Fruit fly (Drosophila melanogaster) whole organism, embryonic: Measurements from ENCODE around the gene CHES-1-like.
A peak's percentile ranks its signal among the peaks of the same experiment; 100 is the strongest.

Experiments used
- Ada2b ChIP-seq: fragments of 200-800 bp; sonication (Bioruptor generic); IDR thresholded peaks from 2 replicates; pipeline ENCODE4 v1.3.6; 2022; ENCODE audit warnings: missing biosample characterization, missing genetic modification characterization
- CG10209 ChIP-seq: fragments of 200-800 bp; sonication (Bioruptor generic); optimal IDR thresholded peaks from 3 replicates; lab custom pipeline; 2017; ENCODE audit warnings: missing biosample characterization, mild to moderate bottlenecking, missing genetic modification characterization, missing genetic modification reagents
- CG11456 ChIP-seq: fragments of 200-800 bp; sonication (Bioruptor generic); IDR thresholded peaks from 3 replicates; pipeline ENCODE4 v1.3.6; 2022; ENCODE audit warnings: missing biosample characterization, missing genetic modification characterization
- CG11696 ChIP-seq: fragments of 200-800 bp; sonication (Bioruptor generic); IDR thresholded peaks from 2 replicates; pipeline ENCODE4 v1.3.6; 2022; ENCODE audit warnings: missing biosample characterization, missing genetic modification characterization
- CG14710 ChIP-seq: fragments of 200-800 bp; sonication (Bioruptor generic); optimal IDR thresholded peaks from 3 replicates; lab custom pipeline; 2019; ENCODE audit warnings: missing biosample characterization, mild to moderate bottlenecking, missing genetic modification characterization, moderate library complexity
- CG17359 ChIP-seq: fragments of 200-800 bp; sonication (Bioruptor generic); optimal IDR thresholded peaks from 3 replicates; lab custom pipeline; 2018; ENCODE audit warnings: missing biosample characterization, mild to moderate bottlenecking, missing genetic modification characterization, moderate library complexity
- CG17361 ChIP-seq: fragments of 200-800 bp; sonication (Bioruptor generic); IDR thresholded peaks from 3 replicates; pipeline ENCODE4 v1.3.6; 2022; ENCODE audit warnings: missing biosample characterization, missing genetic modification characterization
- CG17385 ChIP-seq: fragments of 200-800 bp; sonication (Bioruptor generic); optimal IDR thresholded peaks from 3 replicates; lab custom pipeline; 2018; ENCODE audit warnings: missing biosample characterization, mild to moderate bottlenecking, missing genetic modification characterization
- CG18599 ChIP-seq: fragments of 200-800 bp; sonication (Bioruptor generic); optimal IDR thresholded peaks from 3 replicates; lab custom pipeline; 2017; ENCODE audit warnings: missing biosample characterization, missing genetic modification characterization, mild to moderate bottlenecking, moderate library complexity, missing genetic modification reagents
- CG32532 ChIP-seq: fragments of 200-800 bp; sonication (Bioruptor generic); IDR thresholded peaks from 2 replicates; pipeline ENCODE4 v1.3.6; 2022; ENCODE audit warnings: missing biosample characterization, missing genetic modification characterization
- CG3995 ChIP-seq: fragments of 200-800 bp; sonication (Bioruptor generic); optimal IDR thresholded peaks from 3 replicates; lab custom pipeline; 2016; ENCODE audit warnings: missing biosample characterization, missing genetic modification characterization
- CG4282 ChIP-seq: fragments of 200-800 bp; sonication (Bioruptor generic); optimal IDR thresholded peaks from 2 replicates; lab custom pipeline; 2016; ENCODE audit warnings: missing biosample characterization, missing genetic modification characterization
- CG4404 ChIP-seq: fragments of 200-800 bp; sonication (Bioruptor generic); IDR thresholded peaks from 2 replicates; pipeline ENCODE4 v1.3.6; 2022; ENCODE audit warnings: missing biosample characterization, missing genetic modification characterization
- CG4854 ChIP-seq: fragments of 200-800 bp; sonication (Bioruptor generic); optimal IDR thresholded peaks from 2 replicates; lab custom pipeline; 2016; ENCODE audit warnings: missing biosample characterization, missing genetic modification characterization, inconsistent platforms
- CG5953 ChIP-seq: fragments of 200-800 bp; sonication (Bioruptor generic); IDR thresholded peaks from 2 replicates; pipeline ENCODE4 v1.3.6; 2022; ENCODE audit warnings: missing biosample characterization, missing genetic modification characterization
- CG6175 ChIP-seq: fragments of 200-800 bp; sonication (Bioruptor generic); IDR thresholded peaks from 3 replicates; pipeline ENCODE4 v1.3.6; 2022; ENCODE audit warnings: missing biosample characterization, missing genetic modification characterization
- CG6765 ChIP-seq: fragments of 200-800 bp; sonication (Bioruptor generic); optimal IDR thresholded peaks from 3 replicates; lab custom pipeline; 2017; ENCODE audit warnings: missing biosample characterization, mild to moderate bottlenecking, missing genetic modification characterization
- CG6791 ChIP-seq: fragments of 200-800 bp; sonication (Bioruptor generic); IDR thresholded peaks from 3 replicates; pipeline ENCODE4 v1.3.6; 2022; ENCODE audit warnings: missing biosample characterization, missing genetic modification characterization; ENCODE audit not compliant: partially characterized antibody
- CG7372 ChIP-seq: fragments of 200-800 bp; sonication (Bioruptor generic); IDR thresholded peaks from 2 replicates; pipeline ENCODE4 v1.3.6; 2022; ENCODE audit warnings: missing biosample characterization, missing genetic modification characterization
- CG7839 ChIP-seq: fragments of 200-800 bp; sonication (Bioruptor generic); optimal IDR thresholded peaks from 3 replicates; lab custom pipeline; 2018; ENCODE audit warnings: missing biosample characterization, mild to moderate bottlenecking, missing genetic modification characterization, moderate library complexity
- CG9727 ChIP-seq: fragments of 200-800 bp; sonication (Bioruptor generic); optimal IDR thresholded peaks from 3 replicates; lab custom pipeline; 2017; ENCODE audit warnings: missing biosample characterization, mild to moderate bottlenecking, missing genetic modification characterization
- Ets65A ChIP-seq: fragments of 200-800 bp; sonication (Bioruptor generic); peaks from one replicate; lab custom pipeline; 2016; ENCODE audit warnings: missing biosample characterization, missing genetic modification characterization
- HHEX ChIP-seq: fragments of 200-800 bp; sonication (Bioruptor generic); optimal IDR thresholded peaks from 3 replicates; lab custom pipeline; 2017; ENCODE audit warnings: missing biosample characterization, mild to moderate bottlenecking, missing genetic modification characterization, missing genetic modification reagents
- HLH4C ChIP-seq: fragments of 200-800 bp; sonication (Bioruptor generic); IDR thresholded peaks from 3 replicates; pipeline ENCODE4 v1.3.6; 2022; ENCODE audit warnings: missing biosample characterization, missing genetic modification characterization; ENCODE audit not compliant: partially characterized antibody
- HmgD ChIP-seq: fragments of 200-800 bp; sonication (Bioruptor generic); optimal IDR thresholded peaks from 3 replicates; lab custom pipeline; 2016; ENCODE audit warnings: missing biosample characterization, missing genetic modification characterization
- Nf-YA ChIP-seq: fragments of 200-800 bp; sonication (Bioruptor generic); IDR thresholded peaks from 2 replicates; pipeline ENCODE4 v1.3.6; 2022; ENCODE audit warnings: missing biosample characterization, missing genetic modification characterization
- Oaz ChIP-seq: fragments of 200-800 bp; sonication (Bioruptor generic); IDR thresholded peaks from 2 replicates; pipeline ENCODE4 v1.3.6; 2022; ENCODE audit warnings: missing biosample characterization, missing genetic modification characterization
- Stat92E ChIP-seq, 3 experiments: fragments of >200 bp in 2 of 3; fragments of 200-800 bp in 1 of 3; sonication (Bioruptor generic) in 1 of 3; optimal IDR thresholded peaks; 2 replicates each; lab custom pipeline; 2017 to 2019; ENCODE audit warnings: missing biosample characterization in 3 of 3, missing genetic modification characterization in 3 of 3, mild to moderate bottlenecking in 1 of 3, moderate library complexity in 1 of 3
- ap ChIP-seq: fragments of 200-800 bp; sonication (Bioruptor generic); IDR thresholded peaks from 2 replicates; pipeline ENCODE4 v1.3.6; 2022; ENCODE audit warnings: missing biosample characterization, missing genetic modification characterization
- chif ChIP-seq, 2 experiments: fragments of 200-800 bp; sonication (Bioruptor generic); optimal IDR thresholded peaks; 3 replicates each; lab custom pipeline; 2016; ENCODE audit warnings: missing biosample characterization in 2 of 2, missing genetic modification characterization in 2 of 2
- ci ChIP-seq: fragments of 200-800 bp; sonication (Bioruptor generic); IDR thresholded peaks from 3 replicates; pipeline ENCODE4 v1.3.6; 2022; ENCODE audit warnings: missing biosample characterization, missing genetic modification characterization
- croc ChIP-seq: fragments of 200-800 bp; sonication (Bioruptor generic); conservative IDR thresholded peaks from 3 replicates; pipeline ENCODE4 v1.3.6; 2022; ENCODE audit warnings: missing biosample characterization, missing genetic modification characterization
- cwo ChIP-seq: fragments of 200-800 bp; sonication (Bioruptor generic); optimal IDR thresholded peaks from 3 replicates; lab custom pipeline; 2017; ENCODE audit warnings: missing biosample characterization, missing genetic modification characterization, mild to moderate bottlenecking, moderate library complexity, missing genetic modification reagents
- disco-r ChIP-seq: fragments of 200-800 bp; sonication (Bioruptor generic); optimal IDR thresholded peaks from 2 replicates; lab custom pipeline; 2016; ENCODE audit warnings: missing biosample characterization, missing genetic modification characterization
- dpn ChIP-seq, 2 experiments: fragments of 200-800 bp; sonication (Bioruptor generic); optimal IDR thresholded peaks; 3 replicates each; lab custom pipeline; 2016; ENCODE audit warnings: missing biosample characterization in 2 of 2, missing genetic modification characterization in 2 of 2
- ewg ChIP-seq: fragments of 200-800 bp; sonication (Bioruptor generic); optimal IDR thresholded peaks from 3 replicates; lab custom pipeline; 2017; ENCODE audit warnings: mild to moderate bottlenecking, missing biosample characterization, missing genetic modification reagents, missing genetic modification characterization
- gro ChIP-seq: fragments of 200-800 bp; sonication (Bioruptor generic); optimal IDR thresholded peaks from 2 replicates; lab custom pipeline; 2016; ENCODE audit warnings: missing biosample characterization, missing genetic modification characterization
- gsb ChIP-seq: fragments of 200-800 bp; sonication (Bioruptor generic); IDR thresholded peaks from 2 replicates; pipeline ENCODE4 v1.3.6; 2022; ENCODE audit warnings: missing biosample characterization, missing genetic modification characterization
- hth ChIP-seq: fragments of >200 bp; optimal IDR thresholded peaks from 2 replicates; lab custom pipeline; 2017; ENCODE audit warnings: inconsistent platforms
- odd ChIP-seq: fragments of 200-800 bp; sonication (Bioruptor generic); optimal IDR thresholded peaks from 2 replicates; lab custom pipeline; 2017; ENCODE audit warnings: missing biosample characterization, mild to moderate bottlenecking, missing genetic modification characterization
- org-1 ChIP-seq: fragments of 200-800 bp; sonication (Bioruptor generic); optimal IDR thresholded peaks from 2 replicates; lab custom pipeline; 2017; ENCODE audit warnings: missing biosample characterization, missing genetic modification characterization
- pfk ChIP-seq: fragments of 200-800 bp; sonication (Bioruptor generic); optimal IDR thresholded peaks from 2 replicates; lab custom pipeline; 2018; ENCODE audit warnings: missing biosample characterization, mild to moderate bottlenecking, missing genetic modification characterization, moderate library complexity
- phol ChIP-seq: fragments of 200-800 bp; sonication (Bioruptor generic); optimal IDR thresholded peaks from 3 replicates; lab custom pipeline; 2018; ENCODE audit warnings: missing biosample characterization, mild to moderate bottlenecking, missing genetic modification characterization, moderate library complexity
- sd ChIP-seq: fragments of 200-800 bp; sonication (Bioruptor generic); optimal IDR thresholded peaks from 3 replicates; lab custom pipeline; 2018; ENCODE audit warnings: missing biosample characterization, mild to moderate bottlenecking, missing genetic modification characterization, moderate library complexity
- trem ChIP-seq: fragments of 200-800 bp; optimal IDR thresholded peaks from 3 replicates; lab custom pipeline; 2019; ENCODE audit warnings: missing biosample characterization, mild to moderate bottlenecking, missing genetic modification characterization, moderate library complexity
- tup ChIP-seq: fragments of 200-800 bp; sonication (Bioruptor generic); optimal IDR thresholded peaks from 2 replicates; lab custom pipeline; 2016; ENCODE audit warnings: missing biosample characterization, mild to moderate bottlenecking, missing genetic modification characterization, moderate library complexity
- twi ChIP-seq: fragments of 200-800 bp; optimal IDR thresholded peaks from 2 replicates; lab custom pipeline; 2019; ENCODE audit warnings: missing biosample characterization, mild to moderate bottlenecking, missing genetic modification characterization, moderate library complexity
- usp ChIP-seq: fragments of >200 bp; optimal IDR thresholded peaks from 2 replicates; lab custom pipeline; 2017; ENCODE audit warnings: missing biosample characterization, missing genetic modification characterization
- vvl ChIP-seq: fragments of 200-800 bp; sonication (Bioruptor generic); IDR thresholded peaks from 2 replicates; pipeline ENCODE4 v1.3.6; 2022; ENCODE audit warnings: missing biosample characterization, missing genetic modification characterization

The CHES-1-like gene

DNA sequence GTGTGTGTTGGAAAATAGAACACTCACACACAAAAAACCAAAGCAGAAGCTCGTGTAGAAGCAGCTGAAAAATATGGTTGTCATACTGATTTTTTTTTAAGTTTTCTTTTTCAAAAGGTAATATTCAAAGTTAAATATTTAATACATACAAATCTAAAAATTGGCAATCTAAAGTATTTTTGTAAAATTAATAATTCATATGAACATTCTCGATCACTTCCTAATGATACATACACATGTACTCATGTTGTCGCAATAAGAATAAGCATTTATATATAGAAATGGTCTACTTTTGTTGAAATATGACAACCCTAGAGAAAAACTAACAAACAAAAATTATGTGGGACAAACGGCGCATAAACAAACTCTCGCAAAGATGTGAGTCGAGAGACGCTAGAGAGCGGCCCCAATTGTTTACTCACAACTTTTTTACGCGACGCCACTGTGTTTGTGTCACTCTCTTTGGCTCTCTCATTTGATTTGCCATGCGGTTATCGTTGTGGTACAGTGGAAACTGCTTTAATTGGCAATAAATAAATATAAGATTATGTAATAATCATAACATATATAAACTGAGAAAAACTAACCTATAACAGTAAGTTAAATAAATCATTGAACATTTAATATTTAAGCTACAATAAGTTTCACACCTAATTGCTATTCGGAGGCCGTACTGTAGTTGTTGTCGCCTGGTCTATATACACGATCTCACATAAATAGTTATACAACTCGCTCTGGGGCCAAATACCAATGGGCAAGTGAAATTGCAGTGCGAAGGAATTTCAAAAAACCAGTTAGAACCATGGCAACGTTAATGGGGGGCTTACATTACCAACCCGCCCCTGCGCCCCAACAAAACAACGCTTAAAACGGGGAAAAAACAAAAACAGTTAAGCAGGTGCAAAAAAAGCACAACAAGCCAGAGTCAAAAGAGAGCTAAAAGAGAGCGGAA lies 2.5 kb downstream of the CHES-1-like start (continued):
- TF ChIP-seq Ada2b (peak; percentile 99), CG7839 (tag; lab: Kevin White, UChicago) (peak; percentile 99), CG4282 (GFP tag; lab: Kevin White, UChicago) (no peak), CG9727 (GFP tag; lab: Kevin White, UChicago) (peak; percentile 97), vvl (GFP tag; lab: Robert Waterston, UW) (peak; percentile 99), CG5953 (GFP tag; lab: Robert Waterston, UW) (peak; percentile 98), CG18599 (GFP tag; lab: Kevin White, UChicago) (peak; percentile 99), org-1 (peak; percentile 96), CG3995 (GFP tag; lab: Kevin White, UChicago) (peak; percentile 77), Nf-YA (GFP tag; lab: Robert Waterston, UW) (peak; percentile 97), ci (peak; percentile 99), trem (tag; lab: Kevin White, UChicago) (peak; percentile 94), sd (tag; lab: Kevin White, UChicago) (peak; percentile 94), CG17359 (tag; lab: Kevin White, UChicago) (peak; percentile 99), odd (GFP tag; lab: Kevin White, UChicago) (peak; percentile 97), CG17385 (GFP tag; lab: Kevin White, UChicago) (peak; percentile 98), CG14710 (tag; lab: Kevin White, UChicago) (peak; percentile 95), CG11456 (peak; percentile 98), ewg (peak; percentile 91), CG11696 (GFP tag; lab: Robert Waterston, UW) (peak; percentile 94), HLH4C (GFP tag; lab: Robert Waterston, UW) (no peak), Stat92E (GFP tag; optimal IDR thresholded peaks at IDR 0.05; lab: Kevin White, UChicago) (peak in 1 of 3 experiments; percentile 88), CG10209 (GFP tag; lab: Kevin White, UChicago) (peak; percentile 96), disco-r (GFP tag; lab: Kevin White, UChicago) (no peak), HmgD (GFP tag; lab: Kevin White, UChicago) (no peak), twi (peak; percentile 96), hth (lab: Kevin White, UChicago) (no peak), CG7372 (GFP tag; lab: Robert Waterston, UW) (peak; percentile 99), CG4854 (GFP tag; lab: Kevin White, UChicago) (peak; percentile 87), cwo (peak; percentile 94), dpn (GFP tag; optimal IDR thresholded peaks at IDR 0.05; lab: Kevin White, UChicago) (peak; percentile 40 to 98), CG17361 (GFP tag; lab: Robert Waterston, UW) (peak; percentile 98), tup (GFP tag; lab: Kevin White, UChicago) (peak; percentile 84), CG32532 (GFP tag; lab: Robert Waterston, UW) (peak; percentile 99), ap (GFP tag; lab: Robert Waterston, UW) (peak; percentile 97), CG4404 (peak; percentile 96), Ets65A (peak; percentile 98), HHEX (GFP tag; lab: Kevin White, UChicago) (peak; percentile 98), phol (tag; lab: Kevin White, UChicago) (peak; percentile 96), Oaz (GFP tag; lab: Robert Waterston, UW) (peak; percentile 98), croc (GFP tag; lab: Robert Waterston, UW) (peak; percentile 96), CG6175 (GFP tag; lab: Robert Waterston, UW) (peak; percentile 96), CG6765 (peak; percentile 97), chif (GFP tag; optimal IDR thresholded peaks at IDR 0.05; lab: Kevin White, UChicago) (peak; percentile 31 to 73), usp (GFP tag; lab: Kevin White, UChicago) (no peak), gro (GFP tag; lab: Kevin White, UChicago) (peak; percentile 52), gsb (GFP tag; lab: Robert Waterston, UW) (peak; percentile 98), CG6791 (GFP tag; lab: Robert Waterston, UW) (no peak), pfk (peak; percentile 77)
